Worm (Caenorhabditis elegans): ENCODE results near the gene clec-141.
A peak's percentile ranks its signal among the peaks of the same experiment; 100 is the strongest.

The clec-141 gene

ce11 chrII:5370641-5371040, 36.8 kb downstream of the clec-141 start, which contains the start of gene F09E5.12:
Gene F09E5.12 (minus strand): TSS chrII:5370741.
- TF ChIP-seq lin-13 (tag; optimal IDR thresholded peaks at IDR 0.05) (no peak), drap-1 (GFP tag; optimal IDR thresholded peaks at IDR 0.05) (no peak), sem-2 (GFP tag; optimal IDR thresholded peaks at IDR 0.05) (no peak), bed-3 (GFP tag; optimal IDR thresholded peaks at IDR 0.05) (no peak), unc-62 (GFP tag; optimal IDR thresholded peaks at IDR 0.05) (no peak), cnd-1 (tag; optimal IDR thresholded peaks at IDR 0.05) (no peak), nhr-2 (tag; optimal IDR thresholded peaks at IDR 0.05) (no peak), tbx-8 (GFP tag; optimal IDR thresholded peaks at IDR 0.05) (no peak), ztf-11 (tag; optimal IDR thresholded peaks at IDR 0.05) (no peak), sptf-1 (tag; optimal IDR thresholded peaks at IDR 0.05) (no peak)

- TF ChIP-seq unc-39 (tag; optimal IDR thresholded peaks at IDR 0.05): no peak
- peak; percentile 21 for TF ChIP-seq ces-1 (GFP tag; optimal IDR thresholded peaks at IDR 0.05)
- TF ChIP-seq nhr-2 (tag; optimal IDR thresholded peaks at IDR 0.05): no peak
Observed at ce11 chrII:5365645-5366044, 41.8 kb downstream of the clec-141 start, which contains the start of gene F09E5.16. Gene F09E5.16 (minus strand): TSS chrII:5365745.

DNA sequence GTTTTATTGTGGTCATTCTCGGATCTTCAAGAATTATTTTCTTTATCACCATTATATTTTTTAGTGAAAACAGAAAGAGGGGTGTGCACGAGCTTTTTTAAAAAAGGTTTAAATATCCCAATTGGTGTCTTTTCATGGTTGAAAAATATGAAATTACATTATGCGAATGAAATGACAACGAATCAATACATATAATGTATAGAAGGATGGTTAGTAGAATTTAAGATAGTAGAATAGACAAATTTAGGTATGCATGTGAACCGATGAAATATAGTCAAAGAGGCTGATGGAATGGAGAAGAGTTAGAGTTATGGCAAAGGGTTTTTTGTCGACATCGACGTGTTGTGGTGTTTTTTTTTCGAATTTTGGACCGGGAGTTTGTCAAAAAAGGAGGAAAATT, 42.9 kb downstream of the clec-141 start:
- no peak for TF ChIP-seq mep-1 (tag; optimal IDR thresholded peaks at IDR 0.05)
- no peak for TF ChIP-seq sem-2 (GFP tag; optimal IDR thresholded peaks at IDR 0.05)
- TF ChIP-seq lin-32 (GFP tag; optimal IDR thresholded peaks at IDR 0.05): no peak
- no peak for TF ChIP-seq lin-13 (tag; optimal IDR thresholded peaks at IDR 0.05)
- no peak for TF ChIP-seq unc-120 (tag; optimal IDR thresholded peaks at IDR 0.05; ENCODE audit: poor library complexity, severe bottlenecking)
- no peak for TF ChIP-seq ham-2 (GFP tag; optimal IDR thresholded peaks at IDR 0.05)
- TF ChIP-seq ceh-83 (GFP tag; optimal IDR thresholded peaks at IDR 0.05): no peak
- TF ChIP-seq snpc-4 (tag; optimal IDR thresholded peaks at IDR 0.05): no peak
- no peak for TF ChIP-seq bed-3 (GFP tag; optimal IDR thresholded peaks at IDR 0.05)
- TF ChIP-seq mls-2 (tag; optimal IDR thresholded peaks at IDR 0.05): no peak
- no peak for TF ChIP-seq elt-3 (tag; optimal IDR thresholded peaks at IDR 0.05)
- no peak for TF ChIP-seq lsy-2 (tag; optimal IDR thresholded peaks at IDR 0.05)
- no peak for TF ChIP-seq ceh-43 (GFP tag; optimal IDR thresholded peaks at IDR 0.05)
- no peak for TF ChIP-seq sptf-1 (tag; optimal IDR thresholded peaks at IDR 0.05)
- TF ChIP-seq cnd-1 (tag; optimal IDR thresholded peaks at IDR 0.05): no peak
- TF ChIP-seq mab-5 (tag; optimal IDR thresholded peaks at IDR 0.05): no peak
- TF ChIP-seq unc-62 (GFP tag; optimal IDR thresholded peaks at IDR 0.05): no peak

- TF ChIP-seq nhr-28 (tag; optimal IDR thresholded peaks at IDR 0.05) (no peak), lsy-2 (tag; optimal IDR thresholded peaks at IDR 0.05) (no peak), nhr-2 (tag; optimal IDR thresholded peaks at IDR 0.05) (no peak), pha-4 (tag; optimal IDR thresholded peaks at IDR 0.05) (no peak), ces-1 (GFP tag; optimal IDR thresholded peaks at IDR 0.05) (no peak), unc-39 (tag; optimal IDR thresholded peaks at IDR 0.05) (no peak), drap-1 (GFP tag; optimal IDR thresholded peaks at IDR 0.05) (no peak), M03D4.4 (tag; optimal IDR thresholded peaks at IDR 0.05) (no peak), sptf-1 (tag; optimal IDR thresholded peaks at IDR 0.05) (no peak), snpc-4 (tag; optimal IDR thresholded peaks at IDR 0.05) (no peak), lin-32 (GFP tag; optimal IDR thresholded peaks at IDR 0.05) (no peak), flh-1 (GFP tag; optimal IDR thresholded peaks at IDR 0.05) (no peak)
Observed at ce11 chrII:5359252-5359651, 48.2 kb downstream of the clec-141 start, which contains the start of gene sec-6. Gene sec-6 (plus strand): TSS chrII:5359552.

DNA sequence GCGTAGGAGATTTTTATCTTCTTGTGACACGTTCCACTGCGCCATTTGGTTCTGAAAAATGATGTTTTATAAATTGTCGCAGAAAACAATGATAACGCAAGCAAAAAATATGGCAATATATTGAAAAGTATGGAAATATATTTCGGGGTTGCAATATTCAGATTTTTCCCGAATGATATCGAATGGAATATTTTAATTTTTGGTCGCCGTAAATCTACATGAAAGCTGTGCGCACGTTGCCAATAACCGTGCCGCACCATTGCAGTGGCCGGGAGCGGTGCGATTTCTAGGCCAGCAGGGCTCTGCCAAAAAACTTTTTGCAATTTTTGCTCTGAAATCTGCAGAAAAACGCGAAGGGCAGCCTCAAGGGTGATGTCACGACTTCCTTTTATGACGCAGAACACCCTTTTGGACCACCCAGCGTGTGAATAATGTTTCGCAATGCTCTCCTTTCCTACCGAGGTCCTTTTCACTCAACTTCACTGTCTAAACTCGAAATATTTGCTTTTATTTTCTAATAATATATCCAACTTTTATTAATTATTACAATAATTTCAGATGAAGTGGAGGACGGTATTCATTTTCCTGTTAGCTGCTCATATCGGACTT, 49.2 kb downstream of the clec-141 start, which contains the start of the genes F09E5.11 and bmy-1:
Gene F09E5.11, minus strand, starts transcription at position 51 of the 609 bp plus-strand sequence.
Gene bmy-1, plus strand, starts transcription at position 559 of the 609 bp plus-strand sequence.
- TF ChIP-seq nhr-76 (tag; optimal IDR thresholded peaks at IDR 0.05) (no peak), bed-3 (GFP tag; optimal IDR thresholded peaks at IDR 0.05) (no peak), ceh-39 (tag; optimal IDR thresholded peaks at IDR 0.05) (no peak), unc-62 (GFP tag; optimal IDR thresholded peaks at IDR 0.05) (no peak), ceh-43 (GFP tag; optimal IDR thresholded peaks at IDR 0.05) (peak; percentile 4), ceh-83 (GFP tag; optimal IDR thresholded peaks at IDR 0.05) (peak; percentile 43), hlh-1 (tag; optimal IDR thresholded peaks at IDR 0.05) (peak; percentile 4), sptf-1 (tag; optimal IDR thresholded peaks at IDR 0.05) (peak; percentile 79), tbx-8 (GFP tag; optimal IDR thresholded peaks at IDR 0.05) (no peak), ham-2 (GFP tag; optimal IDR thresholded peaks at IDR 0.05) (peak; percentile 1), unc-120 (tag; optimal IDR thresholded peaks at IDR 0.05; ENCODE audit: poor library complexity, severe bottlenecking) (peak; percentile 2), unc-39 (tag; optimal IDR thresholded peaks at IDR 0.05) (no peak), blmp-1 (tag; optimal IDR thresholded peaks at IDR 0.05) (no peak), lin-32 (GFP tag; optimal IDR thresholded peaks at IDR 0.05) (no peak), mab-5 (tag; optimal IDR thresholded peaks at IDR 0.05) (no peak), nhr-28 (tag; optimal IDR thresholded peaks at IDR 0.05) (no peak), elt-1 (tag; optimal IDR thresholded peaks at IDR 0.05; ENCODE audit: borderline replicate concordance, insufficient read depth) (no peak), nhr-12 (tag; optimal IDR thresholded peaks at IDR 0.05) (no peak), zip-8 (tag; optimal IDR thresholded peaks at IDR 0.05) (no peak), sem-2 (GFP tag; optimal IDR thresholded peaks at IDR 0.05) (no peak), nhr-237 (tag; optimal IDR thresholded peaks at IDR 0.05) (peak; percentile 31), M03D4.4 (tag; optimal IDR thresholded peaks at IDR 0.05) (peak; percentile 3), ces-1 (GFP tag; optimal IDR thresholded peaks at IDR 0.05) (peak; percentile 48), cnd-1 (tag; optimal IDR thresholded peaks at IDR 0.05) (peak; percentile 60), elt-3 (tag; optimal IDR thresholded peaks at IDR 0.05) (no peak), snpc-4 (tag; optimal IDR thresholded peaks at IDR 0.05) (no peak), lin-13 (tag; optimal IDR thresholded peaks at IDR 0.05) (peak; percentile 46), nhr-2 (tag; optimal IDR thresholded peaks at IDR 0.05) (no peak), lsy-2 (tag; optimal IDR thresholded peaks at IDR 0.05) (peak; percentile 52), drap-1 (GFP tag; optimal IDR thresholded peaks at IDR 0.05) (peak; percentile 57), flh-1 (GFP tag; optimal IDR thresholded peaks at IDR 0.05) (no peak), ztf-11 (tag; optimal IDR thresholded peaks at IDR 0.05) (peak; percentile 2), mep-1 (tag; optimal IDR thresholded peaks at IDR 0.05) (peak; percentile 67), mls-2 (tag; optimal IDR thresholded peaks at IDR 0.05) (peak; percentile 56), pha-4 (tag; optimal IDR thresholded peaks at IDR 0.05) (peak; percentile 5)
